Worm (Caenorhabditis elegans): Measurements from ENCODE around the gene F14H3.3.

Gene F14H3.3

DNA sequence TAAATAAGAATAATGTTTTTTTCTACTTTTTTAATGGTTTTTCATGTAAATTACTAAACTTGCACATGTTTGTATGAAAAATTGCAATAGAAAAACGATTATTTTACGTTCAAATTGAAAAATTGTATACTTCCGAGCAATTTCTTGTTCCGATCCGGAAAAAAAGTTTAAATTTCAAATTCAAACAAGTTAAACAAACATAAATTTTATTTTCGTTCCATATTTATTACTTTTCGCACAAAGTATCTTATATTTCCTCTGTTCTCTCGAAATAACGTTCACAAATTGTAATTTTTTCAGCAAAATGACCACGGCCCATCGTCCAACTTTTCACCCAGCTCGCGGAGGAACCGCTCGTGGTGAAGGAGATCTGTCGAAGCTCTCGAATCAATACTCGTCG lies 30.2 kb downstream of the F14H3.3 start, which contains the start of gene cwc-15:
Gene cwc-15, plus strand, starts transcription at position 301 of the 400 bp plus-strand sequence.
- TF ChIP-seq ama-1 (optimal IDR thresholded peaks at IDR 0.05) (no peak), ztf-1 (GFP tag; conservative IDR thresholded peaks at IDR 0.05) (no peak), snpc-4 (tag; optimal IDR thresholded peaks at IDR 0.05) (no peak), skn-1 (tag; optimal IDR thresholded peaks at IDR 0.05) (no peak), nhr-237 (tag; optimal IDR thresholded peaks at IDR 0.05) (no peak), aly-2 (tag; optimal IDR thresholded peaks at IDR 0.05) (no peak), sma-3 (GFP tag; optimal IDR thresholded peaks at IDR 0.05) (no peak), unc-39 (tag; optimal IDR thresholded peaks at IDR 0.05) (no peak)

DNA sequence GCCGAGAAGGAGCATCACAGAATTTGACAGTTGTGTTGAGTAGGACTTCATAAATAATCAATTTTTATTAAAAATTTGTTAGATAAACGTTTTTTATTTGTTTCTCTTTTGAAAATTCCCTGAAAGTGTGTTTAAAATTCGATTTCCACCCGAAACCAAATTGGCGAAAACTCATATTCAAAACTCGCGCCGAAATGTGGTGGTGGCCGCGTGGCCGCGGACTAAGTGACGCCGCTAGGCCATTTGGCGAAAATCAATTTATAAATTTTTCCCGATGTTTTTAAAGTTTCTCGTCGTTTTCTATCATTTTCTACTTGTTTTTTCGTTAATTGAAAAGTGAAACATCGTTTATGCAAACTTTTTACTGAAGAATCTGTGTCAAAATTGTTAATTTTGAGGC lies 30.7 kb downstream of the F14H3.3 start:
- TF ChIP-seq Y55F3AM.14 (GFP tag; optimal IDR thresholded peaks at IDR 0.05), result no peak
- TF ChIP-seq mbf-1 (tag; optimal IDR thresholded peaks at IDR 0.05), result no peak
- no peak for TF ChIP-seq lin-11 (tag; optimal IDR thresholded peaks at IDR 0.05)
- no peak for TF ChIP-seq lin-39 (tag; optimal IDR thresholded peaks at IDR 0.05)
- no peak for TF ChIP-seq ZK546.5 (tag; optimal IDR thresholded peaks at IDR 0.05)
- TF ChIP-seq sma-3 (GFP tag; optimal IDR thresholded peaks at IDR 0.05), result peak; percentile 52
- TF ChIP-seq elt-3 (tag; optimal IDR thresholded peaks at IDR 0.05), result no peak
- no peak for TF ChIP-seq zag-1 (tag; optimal IDR thresholded peaks at IDR 0.05)
- no peak for TF ChIP-seq nhr-25 (tag; optimal IDR thresholded peaks at IDR 0.05)
- no peak for TF ChIP-seq nhr-23 (tag; optimal IDR thresholded peaks at IDR 0.05)
- TF ChIP-seq elt-1 (tag; optimal IDR thresholded peaks at IDR 0.05), result no peak
- peak; percentile 41 for TF ChIP-seq unc-55 (GFP tag; optimal IDR thresholded peaks at IDR 0.05)
- no peak for TF ChIP-seq egl-27 (tag; optimal IDR thresholded peaks at IDR 0.05)
- no peak for TF ChIP-seq R02D3.7 (tag; optimal IDR thresholded peaks at IDR 0.05)
- TF ChIP-seq nhr-237 (tag; optimal IDR thresholded peaks at IDR 0.05), result no peak
- TF ChIP-seq mab-5 (tag; optimal IDR thresholded peaks at IDR 0.05), result no peak
- TF ChIP-seq F13H6.1 (tag; optimal IDR thresholded peaks at IDR 0.05), result no peak
- peak; percentile 31 for TF ChIP-seq snpc-4 (tag; optimal IDR thresholded peaks at IDR 0.05)
- TF ChIP-seq nhr-6 (tag; optimal IDR thresholded peaks at IDR 0.05), result no peak
- no peak for TF ChIP-seq nhr-77 (tag; optimal IDR thresholded peaks at IDR 0.05)
- peak; percentile 87 for TF ChIP-seq gmeb-1 (tag; optimal IDR thresholded peaks at IDR 0.05)
- TF ChIP-seq nhr-10 (tag; optimal IDR thresholded peaks at IDR 0.05), result no peak
- TF ChIP-seq lin-13 (GFP tag; optimal IDR thresholded peaks at IDR 0.05), result peak; percentile 4
- peak; percentile 32 for TF ChIP-seq sma-9 (GFP tag; optimal IDR thresholded peaks at IDR 0.05)
- no peak for TF ChIP-seq sma-9 (tag; optimal IDR thresholded peaks at IDR 0.05)
- no peak for TF ChIP-seq unc-39 (tag; optimal IDR thresholded peaks at IDR 0.05)
- TF ChIP-seq ama-1 (optimal IDR thresholded peaks at IDR 0.05), result no peak
- no peak for TF ChIP-seq ceh-82 (tag; optimal IDR thresholded peaks at IDR 0.05)
- no peak for TF ChIP-seq skn-1 (tag; optimal IDR thresholded peaks at IDR 0.05)
- no peak for TF ChIP-seq nhr-12 (tag; optimal IDR thresholded peaks at IDR 0.05)
- TF ChIP-seq blmp-1 (tag; optimal IDR thresholded peaks at IDR 0.05; ENCODE audit: insufficient read depth), result no peak
- TF ChIP-seq lsy-2 (tag; optimal IDR thresholded peaks at IDR 0.05), result no peak
- no peak for TF ChIP-seq dmd-4 (tag; optimal IDR thresholded peaks at IDR 0.05)
- TF ChIP-seq ztf-11 (tag; optimal IDR thresholded peaks at IDR 0.05), result no peak
- no peak for TF ChIP-seq alr-1 (tag; optimal IDR thresholded peaks at IDR 0.05)
- TF ChIP-seq ztf-4 (tag; optimal IDR thresholded peaks at IDR 0.05), result no peak
- TF ChIP-seq C34F6.9 (tag; optimal IDR thresholded peaks at IDR 0.05), result peak; percentile 2
- TF ChIP-seq ceh-16 (tag; optimal IDR thresholded peaks at IDR 0.05), result no peak
- peak; percentile 12 for TF ChIP-seq nhr-129 (tag; optimal IDR thresholded peaks at IDR 0.05)
- TF ChIP-seq nhr-11 (tag; optimal IDR thresholded peaks at IDR 0.05), result no peak
- no peak for TF ChIP-seq mdl-1 (tag; optimal IDR thresholded peaks at IDR 0.05)
- TF ChIP-seq unc-62 (GFP tag; optimal IDR thresholded peaks at IDR 0.05), result no peak
- TF ChIP-seq crh-2 (tag; optimal IDR thresholded peaks at IDR 0.05), result peak; percentile 42
- TF ChIP-seq aly-2 (tag; optimal IDR thresholded peaks at IDR 0.05), result no peak
- TF ChIP-seq fos-1 (tag; optimal IDR thresholded peaks at IDR 0.05), result no peak
